Fruit fly (Drosophila melanogaster) whole organism, prepupa: Measurements from ENCODE around the gene Ir100a.

Experiments
- CG10631 ChIP-seq: fragments of 200-800 bp; sonication (Bioruptor generic); optimal IDR thresholded peaks from 2 replicates; lab custom pipeline; 2016; ENCODE audit warnings: missing biosample characterization, missing genetic modification characterization
- CG11294 ChIP-seq: fragments of 200-800 bp; sonication (Bioruptor generic); IDR thresholded peaks from 2 replicates; pipeline ENCODE4 v1.3.6; 2022; ENCODE audit warnings: missing biosample characterization, missing genetic modification characterization
- CG11762 ChIP-seq: fragments of 200-800 bp; sonication (Bioruptor generic); optimal IDR thresholded peaks from 3 replicates; lab custom pipeline; 2016; ENCODE audit warnings: missing biosample characterization, missing genetic modification characterization; ENCODE audit not compliant: insufficient read depth
- CG11902 ChIP-seq: fragments of 200-800 bp; sonication (Bioruptor generic); optimal IDR thresholded peaks from 3 replicates; lab custom pipeline; 2016; ENCODE audit warnings: missing biosample characterization, missing genetic modification characterization
- CG15336 ChIP-seq: fragments of 200-800 bp; sonication (Bioruptor generic); IDR thresholded peaks from 2 replicates; pipeline ENCODE4 v1.3.6; 2022; ENCODE audit warnings: missing biosample characterization, missing genetic modification characterization
- CG16779 ChIP-seq: fragments of 200-800 bp; sonication (Bioruptor generic); optimal IDR thresholded peaks from 3 replicates; lab custom pipeline; 2017; ENCODE audit warnings: missing biosample characterization, mild to moderate bottlenecking, missing genetic modification characterization
- CG31627 ChIP-seq: fragments of 200-800 bp; sonication (Bioruptor generic); optimal IDR thresholded peaks from 3 replicates; lab custom pipeline; 2016; ENCODE audit warnings: missing biosample characterization, missing genetic modification characterization
- CG32006 ChIP-seq: fragments of 200-800 bp; sonication (Bioruptor generic); optimal IDR thresholded peaks from 3 replicates; lab custom pipeline; 2017; ENCODE audit warnings: missing biosample characterization, mild to moderate bottlenecking, missing genetic modification characterization
- CG34406 ChIP-seq: fragments of 200-800 bp; sonication (Bioruptor generic); optimal IDR thresholded peaks from 3 replicates; lab custom pipeline; 2016; ENCODE audit warnings: missing biosample characterization, missing genetic modification characterization
- CG3919 ChIP-seq: fragments of 200-800 bp; sonication (Bioruptor generic); optimal IDR thresholded peaks from 3 replicates; lab custom pipeline; 2016; ENCODE audit warnings: missing biosample characterization, missing genetic modification characterization
- CG4318 ChIP-seq: fragments of 200-800 bp; sonication (Bioruptor generic); optimal IDR thresholded peaks from 3 replicates; lab custom pipeline; 2017; ENCODE audit warnings: missing biosample characterization, mild to moderate bottlenecking, missing genetic modification characterization
- CG6163 ChIP-seq: fragments of 200-800 bp; sonication (Bioruptor generic); IDR thresholded peaks from 3 replicates; pipeline ENCODE4 v1.3.6; 2022; ENCODE audit warnings: missing biosample characterization, missing genetic modification characterization
- CG6276 ChIP-seq: fragments of 200-800 bp; sonication (Bioruptor generic); optimal IDR thresholded peaks from 2 replicates; lab custom pipeline; 2017; ENCODE audit warnings: missing biosample characterization, mild to moderate bottlenecking, missing genetic modification characterization
- CG6792 ChIP-seq: fragments of 200-800 bp; sonication (Bioruptor generic); optimal IDR thresholded peaks from 3 replicates; lab custom pipeline; 2016; ENCODE audit warnings: missing biosample characterization, missing genetic modification characterization
- CG6854 ChIP-seq: fragments of 200-800 bp; sonication (Bioruptor generic); optimal IDR thresholded peaks from 2 replicates; lab custom pipeline; 2017; ENCODE audit warnings: missing biosample characterization, mild to moderate bottlenecking, missing genetic modification characterization
- CG7368 ChIP-seq: fragments of 200-800 bp; sonication (Bioruptor generic); optimal IDR thresholded peaks from 3 replicates; lab custom pipeline; 2016; ENCODE audit warnings: missing biosample characterization, missing genetic modification characterization
- CG8119 ChIP-seq: fragments of 200-800 bp; sonication (Bioruptor generic); IDR thresholded peaks from 3 replicates; pipeline ENCODE4 v1.3.6; 2022; ENCODE audit warnings: missing biosample characterization, missing genetic modification characterization
- CG8319 ChIP-seq: fragments of 200-800 bp; sonication (Bioruptor generic); optimal IDR thresholded peaks from 3 replicates; lab custom pipeline; 2016; ENCODE audit warnings: missing biosample characterization, missing genetic modification characterization
- Eip75B ChIP-seq: fragments of 200-800 bp; sonication (Bioruptor generic); optimal IDR thresholded peaks from 3 replicates; lab custom pipeline; 2016; ENCODE audit warnings: missing biosample characterization, missing genetic modification characterization
- Eip78C ChIP-seq: fragments of 200-800 bp; sonication (Bioruptor generic); peaks from one replicate; lab custom pipeline; 2016; ENCODE audit warnings: missing biosample characterization, missing genetic modification characterization
- Ets21C ChIP-seq: fragments of 200-800 bp; sonication (Bioruptor generic); optimal IDR thresholded peaks from 3 replicates; lab custom pipeline; 2016; ENCODE audit warnings: missing biosample characterization, missing genetic modification characterization
- Ets96B ChIP-seq: fragments of 200-800 bp; optimal IDR thresholded peaks from 2 replicates; lab custom pipeline; 2019; ENCODE audit warnings: missing biosample characterization, mild to moderate bottlenecking, missing genetic modification characterization, moderate library complexity
- Gug ChIP-seq: fragments of 200-800 bp; sonication (Bioruptor generic); IDR thresholded peaks from 2 replicates; pipeline ENCODE4 v1.3.6; 2022; ENCODE audit warnings: missing biosample characterization, missing genetic modification characterization
- Hr38 ChIP-seq: sonication (Bioruptor generic); optimal IDR thresholded peaks from 2 replicates; lab custom pipeline; 2016; ENCODE audit warnings: missing biosample characterization, missing genetic modification characterization
- Hr39 ChIP-seq: fragments of 200-800 bp; sonication (Bioruptor generic); optimal IDR thresholded peaks from 2 replicates; lab custom pipeline; 2016; ENCODE audit warnings: missing biosample characterization, missing genetic modification characterization
- Lpt ChIP-seq: fragments of 200-800 bp; sonication (Bioruptor generic); optimal IDR thresholded peaks from 3 replicates; lab custom pipeline; 2016; ENCODE audit warnings: missing biosample characterization, missing genetic modification characterization
- Met ChIP-seq: fragments of 200-800 bp; sonication (Bioruptor generic); optimal IDR thresholded peaks from 3 replicates; lab custom pipeline; 2016; ENCODE audit warnings: missing biosample characterization, missing genetic modification characterization
- OdsH ChIP-seq: fragments of 200-800 bp; sonication (Bioruptor generic); optimal IDR thresholded peaks from 3 replicates; lab custom pipeline; 2016; ENCODE audit warnings: missing biosample characterization, missing genetic modification characterization
- Smox ChIP-seq: fragments of 200-800 bp; sonication (Bioruptor generic); optimal IDR thresholded peaks from 3 replicates; lab custom pipeline; 2016; ENCODE audit warnings: missing biosample characterization, missing genetic modification characterization
- Sox102F ChIP-seq: fragments of 200-800 bp; sonication (Bioruptor generic); optimal IDR thresholded peaks from 2 replicates; lab custom pipeline; 2016; ENCODE audit warnings: missing biosample characterization, mild to moderate bottlenecking, missing genetic modification characterization
- Sox15 ChIP-seq: fragments of 200-800 bp; sonication (Bioruptor generic); optimal IDR thresholded peaks from 3 replicates; lab custom pipeline; 2016; ENCODE audit warnings: missing biosample characterization, missing genetic modification characterization
- acj6 ChIP-seq: fragments of 200-800 bp; sonication (Bioruptor generic); optimal IDR thresholded peaks from 3 replicates; lab custom pipeline; 2016; ENCODE audit warnings: missing biosample characterization, missing genetic modification characterization
- dac ChIP-seq: fragments of 200-800 bp; sonication (Bioruptor generic); optimal IDR thresholded peaks from 2 replicates; lab custom pipeline; 2017; ENCODE audit warnings: missing biosample characterization, mild to moderate bottlenecking, missing genetic modification characterization
- dsx ChIP-seq: fragments of 200-800 bp; optimal IDR thresholded peaks from 3 replicates; lab custom pipeline; 2019; ENCODE audit warnings: missing biosample characterization, mild to moderate bottlenecking, missing genetic modification characterization, moderate library complexity; ENCODE audit not compliant: poor library complexity, severe bottlenecking
- eg ChIP-seq: fragments of 200-800 bp; sonication (Bioruptor generic); IDR thresholded peaks from 3 replicates; pipeline ENCODE4 v1.3.6; 2022; ENCODE audit warnings: missing biosample characterization, missing genetic modification characterization
- fd85E ChIP-seq: fragments of 200-800 bp; sonication (Bioruptor generic); optimal IDR thresholded peaks from 3 replicates; lab custom pipeline; 2016; ENCODE audit warnings: missing biosample characterization, missing genetic modification characterization
- fkh ChIP-seq: fragments of 200-800 bp; sonication (Bioruptor generic); optimal IDR thresholded peaks from 3 replicates; lab custom pipeline; 2017; ENCODE audit warnings: missing biosample characterization, mild to moderate bottlenecking, missing genetic modification characterization, moderate library complexity
- lz ChIP-seq: fragments of 200-800 bp; sonication (Bioruptor generic); optimal IDR thresholded peaks from 3 replicates; lab custom pipeline; 2016; ENCODE audit warnings: missing biosample characterization, missing genetic modification characterization
- net ChIP-seq: fragments of 200-800 bp; sonication (Bioruptor generic); optimal IDR thresholded peaks from 3 replicates; lab custom pipeline; 2016; ENCODE audit warnings: missing biosample characterization, missing genetic modification characterization
- spab ChIP-seq: fragments of 200-800 bp; sonication (Bioruptor generic); optimal IDR thresholded peaks from 2 replicates; lab custom pipeline; 2017; ENCODE audit warnings: missing biosample characterization, mild to moderate bottlenecking, missing genetic modification characterization, missing genetic modification reagents
- ss ChIP-seq, 2 experiments: fragments of 200-800 bp; sonication (Bioruptor generic); optimal IDR thresholded peaks; 2 replicates in 1 of 2; 3 replicates in 1 of 2; lab custom pipeline; 2017 to 2018; ENCODE audit warnings: mild to moderate bottlenecking in 2 of 2, missing biosample characterization in 2 of 2, missing genetic modification characterization in 2 of 2, moderate library complexity in 1 of 2
- svp ChIP-seq: fragments of 200-800 bp; sonication (Bioruptor generic); peaks from one replicate; lab custom pipeline; 2016; ENCODE audit warnings: missing biosample characterization, missing genetic modification characterization
- topi ChIP-seq: fragments of 200-800 bp; sonication (Bioruptor generic); optimal IDR thresholded peaks from 3 replicates; lab custom pipeline; 2016; ENCODE audit warnings: missing biosample characterization, missing genetic modification characterization

The Ir100a gene

dm6 chr3R:31794457-31794856 is 6.3 kb upstream of the Ir100a start:
- TF ChIP-seq svp (GFP tag; lab: Kevin White, UChicago) (peak; percentile 97), CG6854 (GFP tag; lab: Kevin White, UChicago) (peak; percentile 52), CG3919 (GFP tag; lab: Kevin White, UChicago) (no peak)

DNA sequence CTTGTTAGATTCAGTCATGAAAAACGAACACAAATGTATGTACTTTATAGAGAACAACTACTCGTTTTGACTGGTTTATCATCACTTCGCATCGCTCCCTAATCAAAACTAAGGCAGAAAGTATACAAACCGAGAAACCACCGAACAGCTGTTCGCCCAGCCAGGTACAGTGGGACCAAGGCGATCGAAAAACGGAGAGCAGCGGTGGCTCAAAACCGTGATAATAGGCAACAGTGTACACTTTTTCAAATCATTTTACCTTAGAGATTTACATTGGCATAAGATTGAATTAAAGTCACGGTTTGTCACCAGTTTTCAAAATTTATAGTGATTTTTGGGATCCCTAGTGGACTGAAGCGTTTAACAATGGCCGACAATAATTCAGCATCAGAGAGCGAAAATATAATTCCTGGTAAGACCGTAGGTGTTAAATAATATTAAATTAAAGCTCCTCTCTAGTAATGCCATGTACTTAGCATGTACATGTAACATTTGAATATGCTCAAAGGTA is 4.5 kb downstream of the Ir100a start, which contains the start of the genes CG42233 and CG1971:
Gene CG42233, minus strand, starts transcription at position 51 of the 511 bp plus-strand sequence.
Gene CG1971, plus strand, starts transcription at position 241 of the 511 bp plus-strand sequence.
- TF ChIP-seq Ets96B (tag; lab: Kevin White, UChicago) (no peak), fkh (GFP tag; lab: Kevin White, UChicago) (no peak), CG8119 (GFP tag; lab: Robert Waterston, UW) (no peak), acj6 (GFP tag; lab: Kevin White, UChicago) (peak; percentile 57), eg (GFP tag; lab: Robert Waterston, UW) (peak; percentile 53; the same call in 2 of the 3 replicates), topi (GFP tag; lab: Kevin White, UChicago) (no peak), Hr38 (no peak), Ets21C (GFP tag; lab: Kevin White, UChicago) (no peak), Sox102F (GFP tag; lab: Kevin White, UChicago) (no peak), svp (GFP tag; lab: Kevin White, UChicago) (peak; percentile 84), CG15336 (GFP tag; lab: Robert Waterston, UW) (peak; percentile 38; the same call in 1 of the 2 replicates), Met (no peak), OdsH (GFP tag; lab: Kevin White, UChicago) (no peak), dac (GFP tag; lab: Kevin White, UChicago) (no peak), CG31627 (GFP tag; lab: Kevin White, UChicago) (peak; percentile 64), lz (peak; percentile 56), Sox15 (GFP tag; lab: Kevin White, UChicago) (peak; percentile 7), Gug (0 out of 2 replicates have a peak, but pooled peaks have one; percentile 20), Lpt (GFP tag; lab: Kevin White, UChicago) (no peak), CG6854 (GFP tag; lab: Kevin White, UChicago) (no peak), CG6163 (GFP tag; lab: Robert Waterston, UW) (peak; percentile 69; the same call in 2 of the 3 replicates), CG16779 (tag; lab: Kevin White, UChicago) (peak; percentile 11), CG10631 (peak; percentile 58), CG11762 (GFP tag; lab: Kevin White, UChicago) (peak; percentile 7), CG4318 (GFP tag; lab: Kevin White, UChicago) (no peak), Hr39 (GFP tag; lab: Kevin White, UChicago) (no peak), CG11294 (GFP tag; lab: Robert Waterston, UW) (no peak), spab (peak; percentile 16), CG32006 (GFP tag; lab: Kevin White, UChicago) (no peak), Smox (no peak), CG7368 (no peak), net (GFP tag; lab: Kevin White, UChicago) (no peak), CG6792 (GFP tag; lab: Kevin White, UChicago) (no peak), CG8319 (GFP tag; lab: Kevin White, UChicago) (peak; percentile 27)
- TF ChIP-seq, all 60 proteins: peak for 14

DNA sequence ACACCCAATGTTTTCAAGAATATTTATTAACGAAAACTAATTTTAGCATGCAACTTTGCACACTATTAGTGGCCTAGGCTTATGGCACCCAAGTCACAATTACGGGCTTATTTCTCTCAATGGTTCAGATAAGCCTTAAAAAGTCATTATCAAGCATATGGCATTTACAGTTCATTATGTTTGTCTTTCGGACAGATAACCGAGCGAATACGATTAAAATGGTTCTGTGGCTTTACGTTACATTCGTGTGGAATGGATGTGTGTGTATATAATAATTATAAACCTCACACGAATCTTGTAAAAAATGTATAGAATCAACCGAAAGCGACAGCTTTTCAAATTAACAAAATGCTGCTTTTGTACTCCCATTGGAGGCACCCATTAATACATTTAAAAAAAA is 7.8 kb downstream of the Ir100a start:
- TF ChIP-seq CG31627 (GFP tag; lab: Kevin White, UChicago) (no peak), CG11902 (GFP tag; lab: Kevin White, UChicago) (no peak), CG7368 (no peak), CG6792 (GFP tag; lab: Kevin White, UChicago) (no peak), Eip75B (GFP tag; lab: Kevin White, UChicago) (no peak), dsx (GFP tag; lab: Kevin White, UChicago) (no peak), CG6276 (GFP tag; lab: Kevin White, UChicago) (no peak), CG34406 (no peak), ss (GFP tag; optimal IDR thresholded peaks at IDR 0.05; lab: Kevin White, UChicago) (no peak), svp (GFP tag; lab: Kevin White, UChicago) (peak; percentile 86), Eip78C (GFP tag; lab: Kevin White, UChicago) (peak; percentile 61), fkh (GFP tag; lab: Kevin White, UChicago) (no peak), fd85E (GFP tag; lab: Kevin White, UChicago) (no peak), CG11294 (GFP tag; lab: Robert Waterston, UW) (no peak), Gug (no peak), Hr38 (no peak)
